Fruit fly (Drosophila melanogaster) whole organism, embryonic: ENCODE measurements around the gene Dfd.

ENCODE experiments used
- Abd-B ChIP-seq: fragments of 200-800 bp; sonication (Bioruptor generic); optimal IDR thresholded peaks from 2 replicates; lab custom pipeline; 2018; ENCODE audit warnings: missing biosample characterization, mild to moderate bottlenecking, missing genetic modification characterization, moderate library complexity
- Awh ChIP-seq: fragments of 200-800 bp; sonication (Bioruptor generic); IDR thresholded peaks from 2 replicates; pipeline ENCODE4, ENCODE4 v1.3.6; 2022; ENCODE audit warnings: missing biosample characterization, missing genetic modification characterization
- Bdp1 ChIP-seq: fragments of 200-800 bp; sonication (Bioruptor generic); optimal IDR thresholded peaks from 3 replicates; lab custom pipeline; 2016; ENCODE audit warnings: missing biosample characterization, missing genetic modification characterization
- Bgb ChIP-seq: fragments of 200-800 bp; sonication (Bioruptor generic); IDR thresholded peaks from 2 replicates; pipeline ENCODE4 v1.3.6; 2022; ENCODE audit warnings: missing biosample characterization, missing genetic modification characterization; ENCODE audit not compliant: partially characterized antibody
- BtbVII ChIP-seq: fragments of 200-800 bp; sonication (Bioruptor generic); optimal IDR thresholded peaks from 3 replicates; lab custom pipeline; 2017; ENCODE audit warnings: missing biosample characterization, mild to moderate bottlenecking, missing genetic modification characterization
- CG10321 ChIP-seq: fragments of 200-800 bp; sonication (Bioruptor generic); IDR thresholded peaks from 2 replicates; pipeline ENCODE4 v1.3.6; 2022; ENCODE audit warnings: missing biosample characterization, missing genetic modification characterization
- CG10979 ChIP-seq: fragments of 200-800 bp; sonication (Bioruptor generic); optimal IDR thresholded peaks from 2 replicates; lab custom pipeline; 2018; ENCODE audit warnings: missing biosample characterization, mild to moderate bottlenecking, missing genetic modification characterization, moderate library complexity
- CG11247 ChIP-seq: fragments of 200-800 bp; sonication (Bioruptor generic); IDR thresholded peaks from 2 replicates; pipeline ENCODE4 v1.3.6; 2022; ENCODE audit warnings: missing biosample characterization, missing genetic modification characterization
- CG11723 ChIP-seq: fragments of 200-800 bp; sonication (Bioruptor generic); optimal IDR thresholded peaks from 2 replicates; lab custom pipeline; 2017; ENCODE audit warnings: missing biosample characterization, mild to moderate bottlenecking, missing genetic modification characterization
- CG13296 ChIP-seq: fragments of 200-800 bp; sonication (Bioruptor generic); optimal IDR thresholded peaks from 3 replicates; lab custom pipeline; 2018; ENCODE audit warnings: missing biosample characterization, mild to moderate bottlenecking, missing genetic modification characterization
- CG14050 ChIP-seq: fragments of 200-800 bp; sonication (Bioruptor generic); IDR thresholded peaks from 3 replicates; pipeline ENCODE4 v1.3.6; 2022; ENCODE audit warnings: missing biosample characterization, missing genetic modification characterization
- CG15073 ChIP-seq: fragments of 200-800 bp; sonication (Bioruptor generic); optimal IDR thresholded peaks from 2 replicates; lab custom pipeline; 2016; ENCODE audit warnings: missing biosample characterization, missing genetic modification characterization
- CG15514 ChIP-seq: fragments of 200-800 bp; sonication (Bioruptor generic); optimal IDR thresholded peaks from 3 replicates; lab custom pipeline; 2017; ENCODE audit warnings: missing biosample characterization, missing genetic modification characterization, mild to moderate bottlenecking, moderate library complexity, missing genetic modification reagents
- CG1647 ChIP-seq: fragments of 200-800 bp; sonication (Bioruptor generic); optimal IDR thresholded peaks from 3 replicates; lab custom pipeline; 2016; ENCODE audit warnings: missing biosample characterization, missing genetic modification characterization
- CG16863 ChIP-seq: fragments of 200-800 bp; sonication (Bioruptor generic); optimal IDR thresholded peaks from 3 replicates; lab custom pipeline; 2016; ENCODE audit warnings: missing biosample characterization, missing genetic modification characterization
- CG17912 ChIP-seq: fragments of 200-800 bp; sonication (Bioruptor generic); optimal IDR thresholded peaks from 2 replicates; lab custom pipeline; 2018; ENCODE audit warnings: missing biosample characterization, mild to moderate bottlenecking, missing genetic modification characterization
- CG1792 ChIP-seq: fragments of 200-800 bp; sonication (Bioruptor generic); optimal IDR thresholded peaks from 2 replicates; lab custom pipeline; 2016; ENCODE audit warnings: missing biosample characterization, missing genetic modification characterization
- CG18011 ChIP-seq: fragments of 200-800 bp; sonication (Bioruptor generic); optimal IDR thresholded peaks from 2 replicates; lab custom pipeline; 2017; ENCODE audit warnings: missing biosample characterization, missing genetic modification characterization, mild to moderate bottlenecking, moderate library complexity, missing genotype
- CG1832 ChIP-seq: fragments of 200-800 bp; sonication (Bioruptor generic); optimal IDR thresholded peaks from 2 replicates; lab custom pipeline; 2017; ENCODE audit warnings: missing biosample characterization, mild to moderate bottlenecking, missing genetic modification characterization, inconsistent platforms
- CG2199 ChIP-seq: fragments of 200-800 bp; sonication (Bioruptor generic); IDR thresholded peaks from 3 replicates; pipeline ENCODE4 v1.3.6; 2022; ENCODE audit warnings: missing biosample characterization, missing genetic modification characterization
- CG2202 ChIP-seq: fragments of 200-800 bp; sonication (Bioruptor generic); optimal IDR thresholded peaks from 2 replicates; lab custom pipeline; 2018; ENCODE audit warnings: missing biosample characterization, mild to moderate bottlenecking, missing genetic modification characterization
- CG3407 ChIP-seq: fragments of 200-800 bp; sonication (Bioruptor generic); optimal IDR thresholded peaks from 2 replicates; lab custom pipeline; 2018; ENCODE audit warnings: missing biosample characterization, mild to moderate bottlenecking, missing genetic modification characterization
- CG4328 ChIP-seq: fragments of 200-800 bp; sonication (Bioruptor generic); optimal IDR thresholded peaks from 3 replicates; lab custom pipeline; 2017; ENCODE audit warnings: missing biosample characterization, missing genetic modification reagents, missing genetic modification characterization
- CG4617 ChIP-seq: fragments of 200-800 bp; sonication (Bioruptor generic); optimal IDR thresholded peaks from 3 replicates; lab custom pipeline; 2016; ENCODE audit warnings: missing biosample characterization, missing genetic modification characterization, borderline replicate concordance
- CG4707 ChIP-seq: fragments of 200-800 bp; sonication (Bioruptor generic); optimal IDR thresholded peaks from 2 replicates; lab custom pipeline; 2018; ENCODE audit warnings: missing biosample characterization, mild to moderate bottlenecking, missing genetic modification characterization, moderate library complexity
- CG4820 ChIP-seq: fragments of 200-800 bp; sonication (Bioruptor generic); optimal IDR thresholded peaks from 3 replicates; lab custom pipeline; 2016; ENCODE audit warnings: missing biosample characterization, missing genetic modification characterization
- CG6813 ChIP-seq: fragments of 200-800 bp; sonication (Bioruptor generic); optimal IDR thresholded peaks from 2 replicates; lab custom pipeline; 2017; ENCODE audit warnings: missing biosample characterization, missing genetic modification characterization, mild to moderate bottlenecking, moderate library complexity, missing genetic modification reagents
- CG7372 ChIP-seq: fragments of 200-800 bp; sonication (Bioruptor generic); IDR thresholded peaks from 2 replicates; pipeline ENCODE4 v1.3.6; 2022; ENCODE audit warnings: missing biosample characterization, missing genetic modification characterization
- CG9727 ChIP-seq: fragments of 200-800 bp; sonication (Bioruptor generic); optimal IDR thresholded peaks from 3 replicates; lab custom pipeline; 2017; ENCODE audit warnings: missing biosample characterization, mild to moderate bottlenecking, missing genetic modification characterization
- Dref ChIP-seq: fragments of 200-800 bp; sonication (Bioruptor generic); IDR thresholded peaks from 2 replicates; pipeline ENCODE4 v1.3.6; 2022; ENCODE audit warnings: missing biosample characterization, missing genetic modification characterization
- E2f1 ChIP-seq: fragments of 200-800 bp; sonication (Bioruptor generic); IDR thresholded peaks from 2 replicates; pipeline ENCODE4 v1.3.6; 2022; ENCODE audit warnings: missing biosample characterization, missing genetic modification characterization
- H2.0 ChIP-seq: fragments of 200-800 bp; sonication (Bioruptor generic); IDR thresholded peaks from 2 replicates; pipeline ENCODE4 v1.3.6; 2022; ENCODE audit warnings: missing biosample characterization, missing genetic modification characterization
- HHEX ChIP-seq: fragments of 200-800 bp; sonication (Bioruptor generic); optimal IDR thresholded peaks from 3 replicates; lab custom pipeline; 2017; ENCODE audit warnings: missing biosample characterization, mild to moderate bottlenecking, missing genetic modification characterization, missing genetic modification reagents
- Mrtf ChIP-seq: fragments of 200-800 bp; sonication (Bioruptor generic); IDR thresholded peaks from 3 replicates; pipeline ENCODE4 v1.3.6; 2022; ENCODE audit warnings: missing biosample characterization, missing genetic modification characterization
- Optix ChIP-seq: fragments of 200-800 bp; sonication (Bioruptor generic); IDR thresholded peaks from 3 replicates; pipeline ENCODE4 v1.3.6; 2022; ENCODE audit warnings: missing biosample characterization, missing genetic modification characterization
- Pdp1 ChIP-seq, 2 experiments: fragments of 200-800 bp; sonication (Bioruptor generic); optimal IDR thresholded peaks; 3 replicates each; lab custom pipeline; 2016; ENCODE audit warnings: missing biosample characterization in 2 of 2, missing genetic modification characterization in 2 of 2, mild to moderate bottlenecking in 1 of 2, moderate library complexity in 1 of 2
- Ptx1 ChIP-seq: fragments of 200-800 bp; sonication (Bioruptor generic); IDR thresholded peaks from 2 replicates; pipeline ENCODE4 v1.3.6; 2022; ENCODE audit warnings: missing biosample characterization, missing genetic modification characterization
- chn ChIP-seq: fragments of 200-800 bp; sonication (Bioruptor generic); optimal IDR thresholded peaks from 2 replicates; lab custom pipeline; 2016; ENCODE audit warnings: missing biosample characterization, missing genetic modification characterization
- dm ChIP-seq: fragments of 200-800 bp; sonication (Bioruptor generic); optimal IDR thresholded peaks from 3 replicates; lab custom pipeline; 2016; ENCODE audit warnings: missing biosample characterization, missing genetic modification characterization
- dpn ChIP-seq, 2 experiments: fragments of 200-800 bp; sonication (Bioruptor generic); optimal IDR thresholded peaks; 3 replicates each; lab custom pipeline; 2016; ENCODE audit warnings: missing biosample characterization in 2 of 2, missing genetic modification characterization in 2 of 2
- emc ChIP-seq: fragments of 200-800 bp; sonication (Bioruptor generic); optimal IDR thresholded peaks from 2 replicates; lab custom pipeline; 2016; ENCODE audit warnings: missing biosample characterization, missing genetic modification characterization
- grau ChIP-seq: fragments of 200-800 bp; optimal IDR thresholded peaks from 3 replicates; lab custom pipeline; 2019; ENCODE audit warnings: missing biosample characterization, mild to moderate bottlenecking, missing genetic modification characterization, moderate library complexity
- ham ChIP-seq: fragments of 200-800 bp; sonication (Bioruptor generic); IDR thresholded peaks from 2 replicates; pipeline ENCODE4 v1.3.6; 2022; ENCODE audit warnings: missing biosample characterization, missing genetic modification characterization
- p53 ChIP-seq: fragments of 200-800 bp; sonication (Bioruptor generic); optimal IDR thresholded peaks from 2 replicates; lab custom pipeline; 2016; ENCODE audit warnings: missing biosample characterization, missing genetic modification characterization
- ro ChIP-seq: fragments of 200-800 bp; sonication (Bioruptor generic); IDR thresholded peaks from 2 replicates; pipeline ENCODE4 v1.3.6; 2022; ENCODE audit warnings: missing biosample characterization, missing genetic modification characterization
- sc ChIP-seq, 3 experiments: fragments of >200 bp in 2 of 3; fragments of 200-800 bp in 1 of 3; sonication (Bioruptor generic) in 1 of 3; optimal IDR thresholded peaks; 2 replicates in 2 of 3; 3 replicates in 1 of 3; lab custom pipeline; 2017; ENCODE audit warnings: mild to moderate bottlenecking in 1 of 3, missing biosample characterization in 1 of 3, missing genetic modification characterization in 1 of 3, missing genetic modification reagents in 1 of 3
- seq ChIP-seq: fragments of 200-800 bp; sonication (Bioruptor generic); IDR thresholded peaks from 2 replicates; pipeline ENCODE4 v1.3.6; 2022; ENCODE audit warnings: missing biosample characterization, missing genetic modification characterization
- wek ChIP-seq: fragments of 200-800 bp; sonication (Bioruptor generic); optimal IDR thresholded peaks from 3 replicates; lab custom pipeline; 2018; ENCODE audit warnings: missing biosample characterization, mild to moderate bottlenecking, missing genetic modification characterization, moderate library complexity
- wor ChIP-seq: fragments of 200-800 bp; sonication (Bioruptor generic); IDR thresholded peaks from 2 replicates; pipeline ENCODE4 v1.3.6; 2022; ENCODE audit warnings: missing biosample characterization, missing genetic modification characterization

The Dfd gene

dm6 chr3R:6760755-6761647 lies 30.6 kb upstream of the Dfd start (continued):
- TF ChIP-seq CG13296 (GFP tag; lab: Kevin White, UChicago) (peak; percentile 18), CG11247 (GFP tag; lab: Robert Waterston, UW) (no peak), CG10979 (tag; lab: Kevin White, UChicago) (peak; percentile 64), p53 (GFP tag; lab: Kevin White, UChicago) (no peak), Awh (no peak), H2.0 (GFP tag; lab: Robert Waterston, UW) (no peak), emc (GFP tag; lab: Kevin White, UChicago) (no peak), CG4328 (GFP tag; lab: Kevin White, UChicago) (no peak), CG1832 (peak; percentile 79), seq (GFP tag; lab: Robert Waterston, UW) (no peak), grau (tag; lab: Kevin White, UChicago) (peak; percentile 62), ham (no peak), CG17912 (no peak), CG18011 (GFP tag; lab: Kevin White, UChicago) (no peak), Ptx1 (GFP tag; lab: Robert Waterston, UW) (no peak), dm (GFP tag; lab: Kevin White, UChicago) (no peak), CG2199 (GFP tag; lab: Robert Waterston, UW) (no peak), E2f1 (no peak), CG10321 (no peak), wek (GFP tag; lab: Kevin White, UChicago) (no peak), CG15073 (GFP tag; lab: Kevin White, UChicago) (no peak), CG6813 (no peak), Mrtf (no peak), CG16863 (GFP tag; lab: Kevin White, UChicago) (no peak), CG3407 (GFP tag; lab: Kevin White, UChicago) (peak; percentile 15), CG11723 (GFP tag; lab: Kevin White, UChicago) (no peak), wor (GFP tag; lab: Robert Waterston, UW) (no peak), CG15514 (no peak), dpn (GFP tag; optimal IDR thresholded peaks at IDR 0.05; lab: Kevin White, UChicago) (peak in 1 of 2 experiments; percentile 30), CG4707 (GFP tag; lab: Kevin White, UChicago) (peak; percentile 89), sc (optimal IDR thresholded peaks at IDR 0.05; lab: Kevin White, UChicago) (no peak), sc (GFP tag; optimal IDR thresholded peaks at IDR 0.05; lab: Kevin White, UChicago) (no peak), Pdp1 (GFP tag; optimal IDR thresholded peaks at IDR 0.05; lab: Kevin White, UChicago) (peak in 1 of 2 experiments; percentile 13), CG9727 (GFP tag; lab: Kevin White, UChicago) (peak; percentile 59), CG2202 (no peak), Bdp1 (GFP tag; lab: Kevin White, UChicago) (peak; percentile 3), CG4820 (GFP tag; lab: Kevin White, UChicago) (peak; percentile 51), CG7372 (GFP tag; lab: Robert Waterston, UW) (no peak), Dref (GFP tag; lab: Robert Waterston, UW) (no peak), HHEX (GFP tag; lab: Kevin White, UChicago) (no peak), Abd-B (GFP tag; lab: Kevin White, UChicago) (peak; percentile 29), CG1792 (no peak), chn (GFP tag; lab: Kevin White, UChicago) (no peak), CG14050 (no peak), CG1647 (GFP tag; lab: Kevin White, UChicago) (no peak), Bgb (no peak), Optix (no peak), ro (GFP tag; lab: Robert Waterston, UW) (no peak), CG4617 (GFP tag; lab: Kevin White, UChicago) (no peak), BtbVII (GFP tag; lab: Kevin White, UChicago) (peak; percentile 31)
